Worm (Caenorhabditis elegans): ENCODE measurements around the gene eef-1B.1.

- TF ChIP-seq egl-27 (tag; optimal IDR thresholded peaks at IDR 0.05) (no peak), fos-1 (tag; optimal IDR thresholded peaks at IDR 0.05) (no peak), aly-2 (tag; optimal IDR thresholded peaks at IDR 0.05) (no peak), ama-1 (optimal IDR thresholded peaks at IDR 0.05) (no peak), eor-1 (tag; optimal IDR thresholded peaks at IDR 0.05) (no peak), ZK546.5 (tag; optimal IDR thresholded peaks at IDR 0.05) (no peak), fkh-10 (GFP tag; optimal IDR thresholded peaks at IDR 0.05) (no peak), lin-15B (tag; optimal IDR thresholded peaks at IDR 0.05) (no peak)
Measured at ce11 chrIII:7977777-7978176, 4.6 kb upstream of the eef-1B.1 start, which contains the start of gene C06G4.4.

All from whole organism, L3 larva.